Worm (Caenorhabditis elegans): ENCODE data around the gene F55F10.1.
"Not testable (repeated sequence)": the region's sequence is repeated elsewhere in the genome, so short reads cannot be mapped to it uniquely, and the experiment has no call there.

Gene F55F10.1

ce11 chrIV:4336139-4336851 lies 24.3 kb upstream of the F55F10.1 start, which contains the start of the genes W03B1.3 and oac-51:
Gene W03B1.3 (minus strand): TSS chrIV:4336239.
Gene oac-51 (plus strand): TSS chrIV:4336801.
- no peak for TF ChIP-seq mep-1 (tag; optimal IDR thresholded peaks at IDR 0.05)
- TF ChIP-seq lin-13 (tag; optimal IDR thresholded peaks at IDR 0.05), result no peak
- no peak for TF ChIP-seq unc-62 (GFP tag; optimal IDR thresholded peaks at IDR 0.05)
- peak; percentile 51 for TF ChIP-seq elt-1 (tag; optimal IDR thresholded peaks at IDR 0.05; ENCODE audit: borderline replicate concordance, insufficient read depth)
- no peak for TF ChIP-seq elt-3 (tag; optimal IDR thresholded peaks at IDR 0.05)

- TF ChIP-seq elt-1 (tag; optimal IDR thresholded peaks at IDR 0.05; ENCODE audit: borderline replicate concordance, insufficient read depth) (peak; percentile 70), ceh-83 (GFP tag; optimal IDR thresholded peaks at IDR 0.05) (no peak)
These were observed 22.4 kb upstream of the F55F10.1 start for ce11 chrIV:4338217-4338616.

ce11 chrIV:4344828-4345227 lies 15.8 kb upstream of the F55F10.1 start:
- no peak for TF ChIP-seq lsy-2 (tag; optimal IDR thresholded peaks at IDR 0.05)
- TF ChIP-seq ceh-43 (GFP tag; optimal IDR thresholded peaks at IDR 0.05), result no peak
- TF ChIP-seq snpc-4 (tag; optimal IDR thresholded peaks at IDR 0.05), result no peak
- TF ChIP-seq nhr-237 (tag; optimal IDR thresholded peaks at IDR 0.05), result no peak
- no peak for TF ChIP-seq ceh-83 (GFP tag; optimal IDR thresholded peaks at IDR 0.05)
- TF ChIP-seq lin-32 (GFP tag; optimal IDR thresholded peaks at IDR 0.05), result no peak

- TF ChIP-seq bed-3 (GFP tag; optimal IDR thresholded peaks at IDR 0.05) (no peak), ceh-39 (tag; optimal IDR thresholded peaks at IDR 0.05) (no peak), sem-2 (GFP tag; optimal IDR thresholded peaks at IDR 0.05) (no peak), lin-32 (GFP tag; optimal IDR thresholded peaks at IDR 0.05) (no peak), unc-120 (tag; optimal IDR thresholded peaks at IDR 0.05; ENCODE audit: poor library complexity, severe bottlenecking) (no peak), tbx-8 (GFP tag; optimal IDR thresholded peaks at IDR 0.05) (no peak), ceh-83 (GFP tag; optimal IDR thresholded peaks at IDR 0.05) (no peak), nhr-76 (tag; optimal IDR thresholded peaks at IDR 0.05) (no peak), drap-1 (GFP tag; optimal IDR thresholded peaks at IDR 0.05) (no peak), ztf-11 (tag; optimal IDR thresholded peaks at IDR 0.05) (no peak), nhr-28 (tag; optimal IDR thresholded peaks at IDR 0.05) (no peak), ham-2 (GFP tag; optimal IDR thresholded peaks at IDR 0.05) (no peak), mep-1 (tag; optimal IDR thresholded peaks at IDR 0.05) (no peak), blmp-1 (tag; optimal IDR thresholded peaks at IDR 0.05) (no peak)
These were observed 14.1 kb upstream of the F55F10.1 start, which contains the start of gene oac-52 for ce11 chrIV:4346512-4346911. Gene oac-52 (minus strand): TSS chrIV:4346612.

- TF ChIP-seq nhr-12 (tag; optimal IDR thresholded peaks at IDR 0.05), result no peak
- no peak for TF ChIP-seq sem-2 (GFP tag; optimal IDR thresholded peaks at IDR 0.05)
- no peak for TF ChIP-seq cnd-1 (tag; optimal IDR thresholded peaks at IDR 0.05)
These were observed 13.0 kb upstream of the F55F10.1 start for ce11 chrIV:4347578-4348003.

- not testable (repeated sequence) for TF ChIP-seq M03D4.4 (tag; optimal IDR thresholded peaks at IDR 0.05); ceh-39 (tag; optimal IDR thresholded peaks at IDR 0.05); sem-2 (GFP tag; optimal IDR thresholded peaks at IDR 0.05)
These were observed 12.5 kb upstream of the F55F10.1 start, which contains the start of gene W03B1.5 for ce11 chrIV:4348146-4348545. Gene W03B1.5 (plus strand): TSS chrIV:4348446.

- TF ChIP-seq sem-2 (GFP tag; optimal IDR thresholded peaks at IDR 0.05) (no peak), unc-120 (tag; optimal IDR thresholded peaks at IDR 0.05; ENCODE audit: poor library complexity, severe bottlenecking) (no peak), zip-8 (tag; optimal IDR thresholded peaks at IDR 0.05) (no peak)
These were observed 3.8 kb upstream of the F55F10.1 start, which contains the start of gene W03B1.9 for ce11 chrIV:4356879-4357278. Gene W03B1.9 (minus strand): TSS chrIV:4356979.
